Worm (Caenorhabditis elegans) whole organism, mixed stage, embryonic: Measurements from ENCODE around the gene abts-2.

ENCODE experiments used
- M03D4.4 ChIP-seq: sonication (generic microtip); optimal IDR thresholded peaks from 2 replicates; lab custom pipeline; 2017; ENCODE audit warnings: mild to moderate bottlenecking, missing genetic modification characterization, missing compliant biosample characterization
- bed-3 ChIP-seq: fragments of 200-800 bp; sonication (Bioruptor generic); optimal IDR thresholded peaks from 3 replicates; lab custom pipeline; 2018; ENCODE audit warnings: mild to moderate bottlenecking, missing genetic modification characterization, moderate library complexity, missing compliant biosample characterization
- blmp-1 ChIP-seq: fragments of 150-350 bp; optimal IDR thresholded peaks from 2 replicates; lab custom pipeline; 2014; ENCODE audit warnings: missing biosample characterization, missing genetic modification characterization
- ceh-39 ChIP-seq: fragments of 150-350 bp; optimal IDR thresholded peaks from 2 replicates; lab custom pipeline; 2014; ENCODE audit warnings: missing biosample characterization, missing genetic modification characterization
- ceh-43 ChIP-seq: fragments of 200-800 bp; sonication (Bioruptor generic); optimal IDR thresholded peaks from 2 replicates; lab custom pipeline; 2018; ENCODE audit warnings: mild to moderate bottlenecking, missing genetic modification characterization, moderate library complexity, missing compliant biosample characterization
- ces-1 ChIP-seq: fragments of 150-350 bp; optimal IDR thresholded peaks from 2 replicates; lab custom pipeline; 2014; ENCODE audit warnings: missing biosample characterization, missing genetic modification reagents, missing genetic modification characterization
- cnd-1 ChIP-seq: fragments of 200-800 bp; sonication (Bioruptor generic); optimal IDR thresholded peaks from 2 replicates; lab custom pipeline; 2018; ENCODE audit warnings: mild to moderate bottlenecking, missing genetic modification characterization, missing compliant biosample characterization
- elt-1 ChIP-seq: sonication (generic microtip); optimal IDR thresholded peaks from 2 replicates; lab custom pipeline; 2017; ENCODE audit warnings: missing genetic modification characterization, mild to moderate bottlenecking, missing compliant biosample characterization, antibody characterized with exemption, moderate library complexity, borderline replicate concordance; ENCODE audit not compliant: insufficient read depth
- ham-2 ChIP-seq: fragments of 200-800 bp; sonication (Bioruptor generic); optimal IDR thresholded peaks from 2 replicates; lab custom pipeline; 2018; ENCODE audit warnings: mild to moderate bottlenecking, missing genetic modification characterization, missing compliant biosample characterization
- lin-13 ChIP-seq: fragments of 150-350 bp; optimal IDR thresholded peaks from 2 replicates; lab custom pipeline; 2014; ENCODE audit warnings: missing biosample characterization, missing genetic modification characterization
- lin-32 ChIP-seq: fragments of 200-800 bp; sonication (Bioruptor generic); optimal IDR thresholded peaks from 2 replicates; lab custom pipeline; 2018; ENCODE audit warnings: mild to moderate bottlenecking, missing genetic modification characterization, missing compliant biosample characterization
- lsy-2 ChIP-seq: fragments of 150-350 bp; optimal IDR thresholded peaks from 2 replicates; lab custom pipeline; 2014; ENCODE audit warnings: missing biosample characterization, missing genetic modification characterization
- mab-5 ChIP-seq: fragments of 150-350 bp; optimal IDR thresholded peaks from 2 replicates; lab custom pipeline; 2014; ENCODE audit warnings: missing biosample characterization, missing genetic modification characterization
- mep-1 ChIP-seq: fragments of 150-350 bp; optimal IDR thresholded peaks from 2 replicates; lab custom pipeline; 2017; ENCODE audit warnings: missing biosample characterization, missing genetic modification reagents, missing genetic modification characterization, inconsistent platforms
- mls-2 ChIP-seq: sonication (generic microtip); optimal IDR thresholded peaks from 2 replicates; lab custom pipeline; 2016; ENCODE audit warnings: mild to moderate bottlenecking, missing genetic modification characterization, moderate library complexity, missing compliant biosample characterization
- nhr-12 ChIP-seq: fragments of 150-350 bp; optimal IDR thresholded peaks from 2 replicates; lab custom pipeline; 2014; ENCODE audit warnings: missing biosample characterization, missing genetic modification characterization
- nhr-237 ChIP-seq: fragments of 150-350 bp; optimal IDR thresholded peaks from 2 replicates; lab custom pipeline; 2014; ENCODE audit warnings: missing biosample characterization, missing genetic modification characterization
- nhr-28 ChIP-seq: fragments of 150-350 bp; optimal IDR thresholded peaks from 2 replicates; lab custom pipeline; 2014; ENCODE audit warnings: missing biosample characterization, missing genetic modification characterization
- nhr-76 ChIP-seq: sonication (generic microtip); optimal IDR thresholded peaks from 2 replicates; lab custom pipeline; 2017; ENCODE audit warnings: missing biosample characterization, missing genetic modification characterization
- pha-4 ChIP-seq: fragments of 150-350 bp; optimal IDR thresholded peaks from 2 replicates; lab custom pipeline; 2018; ENCODE audit warnings: missing biosample characterization, missing genetic modification reagents, missing genetic modification characterization
- snpc-4 ChIP-seq: fragments of 150-350 bp; optimal IDR thresholded peaks from 2 replicates; lab custom pipeline; 2014; ENCODE audit warnings: missing biosample characterization, missing genetic modification characterization
- sptf-1 ChIP-seq: sonication (generic microtip); optimal IDR thresholded peaks from 2 replicates; lab custom pipeline; 2017; ENCODE audit warnings: mild to moderate bottlenecking, missing genetic modification characterization, moderate library complexity, missing compliant biosample characterization
- tbx-8 ChIP-seq: fragments of 200-800 bp; sonication (Bioruptor generic); optimal IDR thresholded peaks from 2 replicates; lab custom pipeline; 2018; ENCODE audit warnings: mild to moderate bottlenecking, missing genetic modification characterization, moderate library complexity, missing compliant biosample characterization
- unc-120 ChIP-seq: sonication (generic microtip); optimal IDR thresholded peaks from 2 replicates; lab custom pipeline; 2017; ENCODE audit warnings: missing genetic modification characterization, missing compliant biosample characterization; ENCODE audit not compliant: poor library complexity, severe bottlenecking
- unc-39 ChIP-seq: fragments of 150-350 bp; optimal IDR thresholded peaks from 2 replicates; lab custom pipeline; 2014; ENCODE audit warnings: missing biosample characterization, missing genetic modification characterization
- unc-62 ChIP-seq: fragments of 150-350 bp; optimal IDR thresholded peaks from 2 replicates; lab custom pipeline; 2014; ENCODE audit warnings: missing biosample characterization, missing genetic modification reagents, missing genetic modification characterization
- zip-8 ChIP-seq: fragments of 150-350 bp; optimal IDR thresholded peaks from 2 replicates; lab custom pipeline; 2014; ENCODE audit warnings: missing biosample characterization, missing genetic modification characterization
- ztf-11 ChIP-seq: fragments of 150-350 bp; optimal IDR thresholded peaks from 2 replicates; lab custom pipeline; 2014; ENCODE audit warnings: missing biosample characterization, missing genetic modification characterization

The abts-2 gene

DNA sequence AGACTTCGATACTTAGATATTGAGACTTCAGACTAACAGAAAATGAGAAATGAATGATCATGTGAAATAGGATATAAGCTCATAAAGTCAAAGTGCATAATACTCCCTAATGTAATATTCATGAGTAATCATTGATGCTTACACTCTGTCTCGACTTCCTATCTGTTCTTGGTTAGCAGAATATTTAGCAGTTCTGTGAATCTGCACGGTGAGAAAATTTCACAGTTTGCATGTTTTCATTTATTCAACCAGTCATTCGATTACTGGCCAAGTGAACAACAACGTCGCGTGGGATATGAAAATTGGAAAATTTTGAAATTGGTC is 22.0 kb downstream of the abts-2 start:
- TF ChIP-seq nhr-237 (tag; lab: Kevin White, UChicago) (no peak), ces-1 (GFP tag; lab: Kevin White, UChicago) (peak; percentile 67)

DNA sequence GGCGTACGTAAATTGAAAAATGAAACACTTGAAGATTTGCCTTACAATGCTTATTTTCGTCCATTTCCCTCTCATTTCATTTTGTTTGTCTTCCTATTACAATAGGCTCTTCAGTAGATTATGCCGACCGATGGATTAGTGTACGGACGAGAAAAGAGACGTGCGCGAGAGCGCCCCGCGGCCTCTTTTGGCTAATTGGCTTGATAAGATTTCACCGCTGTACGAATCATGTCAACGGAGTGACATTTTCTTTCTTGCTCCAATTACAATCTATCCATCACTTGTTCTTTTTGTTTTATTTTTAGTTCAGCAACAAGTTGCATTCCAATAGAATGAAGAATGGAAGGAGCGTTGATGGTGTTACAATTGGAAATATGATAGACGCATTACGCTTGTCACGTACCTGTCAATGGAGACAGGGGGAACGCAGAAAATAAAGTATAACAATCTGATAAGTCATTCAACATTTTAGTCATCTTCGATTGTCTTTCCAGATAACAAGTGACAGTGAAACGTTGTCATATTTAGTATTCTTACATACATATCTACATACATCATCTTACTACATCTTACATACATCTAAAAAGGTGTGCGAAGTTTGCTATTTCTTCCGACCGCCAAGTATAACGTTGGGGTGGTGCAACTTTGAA is 22.8 kb downstream of the abts-2 start:
- peak; percentile 77 for TF ChIP-seq unc-62 (GFP tag; lab: Kevin White, UChicago)
- no peak for TF ChIP-seq snpc-4 (tag; lab: Kevin White, UChicago)
- TF ChIP-seq zip-8 (tag; lab: Kevin White, UChicago), result no peak
- peak; percentile 84 for TF ChIP-seq ham-2 (GFP tag; lab: Kevin White, UChicago)
- TF ChIP-seq ceh-39 (tag; lab: Kevin White, UChicago), result no peak
- TF ChIP-seq mep-1 (tag; lab: Kevin White, UChicago), result peak; percentile 15
- TF ChIP-seq ces-1 (GFP tag; lab: Kevin White, UChicago), result peak; percentile 96
- TF ChIP-seq nhr-237 (tag; lab: Kevin White, UChicago), result no peak
- peak; percentile 72 for TF ChIP-seq elt-1 (tag; lab: Kevin White, UChicago)
- TF ChIP-seq, all 35 proteins: peak for 5

DNA sequence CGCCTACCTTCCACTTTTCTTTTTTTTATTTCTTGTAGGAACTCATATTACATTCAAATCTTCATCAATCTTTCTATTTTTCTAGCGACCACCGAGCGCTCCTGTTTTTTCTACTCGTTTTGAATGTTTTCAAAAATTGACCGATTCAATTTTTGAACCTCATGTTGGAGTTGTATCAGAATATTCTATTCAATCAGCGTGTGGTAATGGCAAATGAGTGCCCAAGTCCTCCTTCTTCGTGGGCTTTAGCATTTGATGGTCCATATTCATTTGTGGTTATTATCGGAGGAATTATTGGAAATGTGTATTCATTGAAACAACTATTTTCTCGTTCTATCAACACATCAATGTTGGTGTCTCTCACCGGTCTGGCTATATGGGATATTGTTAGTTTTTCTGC is 31.9 kb downstream of the abts-2 start, which contains the start of gene F52D10.4:
Gene F52D10.4 (plus strand): TSS at position 84 of the 400 bp plus-strand sequence.
- TF ChIP-seq ham-2 (GFP tag; lab: Kevin White, UChicago) (no peak), M03D4.4 (tag; lab: Kevin White, UChicago) (no peak), sptf-1 (no peak), lin-32 (GFP tag; lab: Kevin White, UChicago) (no peak), elt-1 (tag; lab: Kevin White, UChicago) (no peak), pha-4 (tag; lab: Kevin White, UChicago) (no peak), cnd-1 (tag; lab: Kevin White, UChicago) (no peak), unc-62 (GFP tag; lab: Kevin White, UChicago) (no peak), unc-39 (tag; lab: Kevin White, UChicago) (no peak), bed-3 (GFP tag; lab: Kevin White, UChicago) (no peak), unc-120 (tag; lab: Kevin White, UChicago) (no peak), snpc-4 (tag; lab: Kevin White, UChicago) (no peak), ceh-39 (tag; lab: Kevin White, UChicago) (no peak), nhr-237 (tag; lab: Kevin White, UChicago) (no peak), lin-13 (tag; lab: Kevin White, UChicago) (no peak), zip-8 (tag; lab: Kevin White, UChicago) (no peak)

ce11 chrX:11621997-11622396 is 36.5 kb downstream of the abts-2 start, which contains the start of gene sto-3:
sto-3 (minus strand) TSS chrX:11622097.
- TF ChIP-seq lsy-2 (tag; lab: Kevin White, UChicago) (no peak), snpc-4 (tag; lab: Kevin White, UChicago) (no peak), bed-3 (GFP tag; lab: Kevin White, UChicago) (no peak), nhr-28 (no peak), M03D4.4 (tag; lab: Kevin White, UChicago) (no peak), mep-1 (tag; lab: Kevin White, UChicago) (no peak), unc-62 (GFP tag; lab: Kevin White, UChicago) (no peak), tbx-8 (no peak), lin-32 (GFP tag; lab: Kevin White, UChicago) (no peak), mls-2 (tag; lab: Kevin White, UChicago) (no peak), lin-13 (tag; lab: Kevin White, UChicago) (no peak), unc-39 (tag; lab: Kevin White, UChicago) (no peak), nhr-12 (no peak), ceh-43 (no peak), sptf-1 (no peak), mab-5 (tag; lab: Kevin White, UChicago) (no peak), elt-1 (tag; lab: Kevin White, UChicago) (no peak), ztf-11 (tag; lab: Kevin White, UChicago) (no peak), ham-2 (GFP tag; lab: Kevin White, UChicago) (no peak)

DNA sequence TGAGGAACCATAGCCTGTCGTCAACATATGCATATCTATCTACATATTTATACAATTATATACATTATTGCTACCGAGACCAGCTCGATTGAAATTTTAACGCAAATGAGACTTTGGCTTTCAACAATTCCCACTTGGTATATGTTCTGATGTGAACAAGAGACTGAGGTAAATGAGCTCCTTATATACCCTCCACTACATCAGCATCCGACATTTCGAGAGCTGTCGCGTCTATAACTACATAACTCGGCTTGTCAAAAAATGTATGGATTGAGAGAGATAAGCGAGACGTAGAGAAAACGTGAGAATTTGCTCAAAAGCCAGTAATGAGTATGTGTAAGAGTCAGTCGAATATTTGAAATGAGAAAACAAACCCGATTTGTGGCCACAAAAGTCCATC is 38.0 kb downstream of the abts-2 start:
- no peak for TF ChIP-seq unc-39 (tag; lab: Kevin White, UChicago)
- TF ChIP-seq blmp-1 (tag; lab: Kevin White, UChicago), result no peak
- TF ChIP-seq ham-2 (GFP tag; lab: Kevin White, UChicago), result no peak
- no peak for TF ChIP-seq nhr-28
- no peak for TF ChIP-seq M03D4.4 (tag; lab: Kevin White, UChicago)
- no peak for TF ChIP-seq nhr-76
- TF ChIP-seq mab-5 (tag; lab: Kevin White, UChicago), result no peak
- TF ChIP-seq nhr-237 (tag; lab: Kevin White, UChicago), result no peak
- no peak for TF ChIP-seq unc-120 (tag; lab: Kevin White, UChicago)
- no peak for TF ChIP-seq mls-2 (tag; lab: Kevin White, UChicago)
- TF ChIP-seq, all 35 proteins: peak for 0
